Fruit fly (Drosophila melanogaster) whole organism, embryonic: ENCODE results near the gene CG5892.
A peak's percentile ranks its signal among the peaks of the same experiment; 100 is the strongest.

Experiments
- B-H1 ChIP-seq: fragments of 200-800 bp; sonication (Bioruptor generic); IDR thresholded peaks from 3 replicates; pipeline ENCODE4 v1.3.6; 2022; ENCODE audit warnings: missing biosample characterization, missing genetic modification characterization
- CG10267 ChIP-seq: fragments of 200-800 bp; sonication (Bioruptor generic); optimal IDR thresholded peaks from 2 replicates; lab custom pipeline; 2018; ENCODE audit warnings: missing biosample characterization, mild to moderate bottlenecking, missing genetic modification characterization, moderate library complexity
- CG10431 ChIP-seq: fragments of 200-800 bp; sonication (Bioruptor generic); optimal IDR thresholded peaks from 3 replicates; lab custom pipeline; 2018; ENCODE audit warnings: missing biosample characterization, mild to moderate bottlenecking, missing genetic modification characterization
- CG12071 ChIP-seq: fragments of 200-800 bp; sonication (Bioruptor generic); optimal IDR thresholded peaks from 3 replicates; lab custom pipeline; 2018; ENCODE audit warnings: missing biosample characterization, mild to moderate bottlenecking, missing genetic modification characterization
- CG12744 ChIP-seq: fragments of 200-800 bp; sonication (Bioruptor generic); optimal IDR thresholded peaks from 2 replicates; lab custom pipeline; 2016; ENCODE audit warnings: missing biosample characterization, missing genetic modification characterization
- CG12769 ChIP-seq: fragments of 200-800 bp; sonication (Bioruptor generic); optimal IDR thresholded peaks from 2 replicates; lab custom pipeline; 2019; ENCODE audit warnings: missing biosample characterization, mild to moderate bottlenecking, missing genetic modification characterization, moderate library complexity
- CG13424 ChIP-seq: fragments of 200-800 bp; sonication (Bioruptor generic); optimal IDR thresholded peaks from 2 replicates; lab custom pipeline; 2019; ENCODE audit warnings: missing biosample characterization, mild to moderate bottlenecking, missing genetic modification characterization, moderate library complexity
- CG14667 ChIP-seq: fragments of 200-800 bp; sonication (Bioruptor generic); IDR thresholded peaks from 2 replicates; pipeline ENCODE4 v1.3.6; 2022; ENCODE audit warnings: missing biosample characterization, missing genetic modification characterization
- CG14710 ChIP-seq: fragments of 200-800 bp; sonication (Bioruptor generic); optimal IDR thresholded peaks from 3 replicates; lab custom pipeline; 2019; ENCODE audit warnings: missing biosample characterization, mild to moderate bottlenecking, missing genetic modification characterization, moderate library complexity
- CG16863 ChIP-seq: fragments of 200-800 bp; sonication (Bioruptor generic); optimal IDR thresholded peaks from 3 replicates; lab custom pipeline; 2016; ENCODE audit warnings: missing biosample characterization, missing genetic modification characterization
- CG17328 ChIP-seq: fragments of 200-800 bp; sonication (Bioruptor generic); IDR thresholded peaks from 2 replicates; pipeline ENCODE4 v1.3.6; 2022; ENCODE audit warnings: missing biosample characterization, missing genetic modification characterization
- CG1832 ChIP-seq: fragments of 200-800 bp; sonication (Bioruptor generic); optimal IDR thresholded peaks from 2 replicates; lab custom pipeline; 2017; ENCODE audit warnings: missing biosample characterization, mild to moderate bottlenecking, missing genetic modification characterization, inconsistent platforms
- CG2199 ChIP-seq: fragments of 200-800 bp; sonication (Bioruptor generic); IDR thresholded peaks from 3 replicates; pipeline ENCODE4 v1.3.6; 2022; ENCODE audit warnings: missing biosample characterization, missing genetic modification characterization
- CG4404 ChIP-seq: fragments of 200-800 bp; sonication (Bioruptor generic); IDR thresholded peaks from 2 replicates; pipeline ENCODE4 v1.3.6; 2022; ENCODE audit warnings: missing biosample characterization, missing genetic modification characterization
- CG6272 ChIP-seq: fragments of 200-800 bp; sonication (Bioruptor generic); IDR thresholded peaks from 2 replicates; pipeline ENCODE4 v1.3.6; 2022; ENCODE audit warnings: missing biosample characterization, missing genetic modification characterization
- CG6791 ChIP-seq: fragments of 200-800 bp; sonication (Bioruptor generic); IDR thresholded peaks from 3 replicates; pipeline ENCODE4 v1.3.6; 2022; ENCODE audit warnings: missing biosample characterization, missing genetic modification characterization; ENCODE audit not compliant: partially characterized antibody
- CrebB ChIP-seq: fragments of 200-800 bp; sonication (Bioruptor generic); optimal IDR thresholded peaks from 3 replicates; lab custom pipeline; 2018; ENCODE audit warnings: missing biosample characterization, mild to moderate bottlenecking, missing genetic modification characterization
- Dbx ChIP-seq: fragments of 200-800 bp; sonication (Bioruptor generic); IDR thresholded peaks from 3 replicates; pipeline ENCODE4 v1.3.6; 2022; ENCODE audit warnings: missing biosample characterization, missing genetic modification characterization
- Dek ChIP-seq: fragments of 200-800 bp; sonication (Bioruptor generic); optimal IDR thresholded peaks from 3 replicates; lab custom pipeline; 2019; ENCODE audit warnings: missing biosample characterization, mild to moderate bottlenecking, missing genetic modification characterization, moderate library complexity
- E2f2 ChIP-seq: fragments of 200-800 bp; sonication (Bioruptor generic); IDR thresholded peaks from 2 replicates; pipeline ENCODE4 v1.3.6; 2022; ENCODE audit warnings: missing biosample characterization, missing genetic modification characterization
- Elba2 ChIP-seq: fragments of 200-800 bp; sonication (Bioruptor generic); optimal IDR thresholded peaks from 3 replicates; lab custom pipeline; 2016; ENCODE audit warnings: missing biosample characterization, missing genetic modification characterization
- Gsc ChIP-seq: fragments of 200-800 bp; sonication (Bioruptor generic); IDR thresholded peaks from 2 replicates; pipeline ENCODE4 v1.3.6; 2022; ENCODE audit warnings: missing biosample characterization, missing genetic modification characterization
- HHEX ChIP-seq: fragments of 200-800 bp; sonication (Bioruptor generic); optimal IDR thresholded peaks from 3 replicates; lab custom pipeline; 2017; ENCODE audit warnings: missing biosample characterization, mild to moderate bottlenecking, missing genetic modification characterization, missing genetic modification reagents
- HLHmδ ChIP-seq: fragments of 200-800 bp; sonication (Bioruptor generic); optimal IDR thresholded peaks from 2 replicates; lab custom pipeline; 2018; ENCODE audit warnings: missing biosample characterization, mild to moderate bottlenecking, missing genetic modification characterization, moderate library complexity
- Hmr ChIP-seq: fragments of 200-800 bp; sonication (Bioruptor generic); optimal IDR thresholded peaks from 3 replicates; lab custom pipeline; 2017; ENCODE audit warnings: mild to moderate bottlenecking, missing biosample characterization, missing genetic modification reagents, missing genetic modification characterization
- Hr3 ChIP-seq: fragments of 200-800 bp; sonication (Bioruptor generic); optimal IDR thresholded peaks from 3 replicates; lab custom pipeline; 2016; ENCODE audit warnings: missing biosample characterization, missing genetic modification characterization
- Hsf ChIP-seq: fragments of 200-800 bp; sonication (Bioruptor generic); optimal IDR thresholded peaks from 3 replicates; lab custom pipeline; 2016; ENCODE audit warnings: missing biosample characterization, missing genetic modification characterization
- Myb ChIP-seq: fragments of 200-800 bp; sonication (Bioruptor generic); optimal IDR thresholded peaks from 2 replicates; lab custom pipeline; 2016; ENCODE audit warnings: missing biosample characterization, missing genetic modification characterization
- Oaz ChIP-seq: fragments of 200-800 bp; sonication (Bioruptor generic); IDR thresholded peaks from 2 replicates; pipeline ENCODE4 v1.3.6; 2022; ENCODE audit warnings: missing biosample characterization, missing genetic modification characterization
- Six4 ChIP-seq: fragments of 200-800 bp; sonication (Bioruptor generic); optimal IDR thresholded peaks from 2 replicates; lab custom pipeline; 2016; ENCODE audit warnings: missing biosample characterization, missing genetic modification characterization
- Stat92E ChIP-seq, 3 experiments: fragments of >200 bp in 2 of 3; fragments of 200-800 bp in 1 of 3; sonication (Bioruptor generic) in 1 of 3; optimal IDR thresholded peaks; 2 replicates each; lab custom pipeline; 2017 to 2019; ENCODE audit warnings: missing biosample characterization in 3 of 3, missing genetic modification characterization in 3 of 3, mild to moderate bottlenecking in 1 of 3, moderate library complexity in 1 of 3
- cas ChIP-seq: fragments of 200-800 bp; sonication (Bioruptor generic); IDR thresholded peaks from 2 replicates; pipeline ENCODE4 v1.3.6; 2022; ENCODE audit warnings: missing biosample characterization, missing genetic modification characterization
- chif ChIP-seq, 2 experiments: fragments of 200-800 bp; sonication (Bioruptor generic); optimal IDR thresholded peaks; 3 replicates each; lab custom pipeline; 2016; ENCODE audit warnings: missing biosample characterization in 2 of 2, missing genetic modification characterization in 2 of 2
- ci ChIP-seq: fragments of 200-800 bp; sonication (Bioruptor generic); IDR thresholded peaks from 3 replicates; pipeline ENCODE4 v1.3.6; 2022; ENCODE audit warnings: missing biosample characterization, missing genetic modification characterization
- dysf ChIP-seq: fragments of 200-800 bp; sonication (Bioruptor generic); IDR thresholded peaks from 3 replicates; pipeline ENCODE4 v1.3.6; 2022; ENCODE audit warnings: missing biosample characterization, missing genetic modification characterization
- ems ChIP-seq: fragments of 200-800 bp; sonication (Bioruptor generic); optimal IDR thresholded peaks from 3 replicates; lab custom pipeline; 2016; ENCODE audit warnings: missing biosample characterization, missing genetic modification characterization
- eve ChIP-seq, 2 experiments: fragments of >200 bp; optimal IDR thresholded peaks; 2 replicates each; lab custom pipeline; 2017; ENCODE audit warnings: missing biosample characterization in 2 of 2, missing genetic modification characterization in 2 of 2
- gcm2 ChIP-seq: fragments of 200-800 bp; sonication (Bioruptor generic); optimal IDR thresholded peaks from 2 replicates; lab custom pipeline; 2016; ENCODE audit warnings: missing biosample characterization, missing genetic modification characterization
- h ChIP-seq: fragments of >200 bp; optimal IDR thresholded peaks from 2 replicates; lab custom pipeline; 2017
- jigr1 ChIP-seq: fragments of 200-800 bp; sonication (Bioruptor generic); IDR thresholded peaks from 3 replicates; pipeline ENCODE4 v1.3.6; 2022; ENCODE audit warnings: missing biosample characterization, missing genetic modification characterization
- lbe ChIP-seq: fragments of 200-800 bp; sonication (Bioruptor generic); optimal IDR thresholded peaks from 2 replicates; lab custom pipeline; 2016; ENCODE audit warnings: missing biosample characterization, mild to moderate bottlenecking, missing genetic modification characterization
- luna ChIP-seq: fragments of 200-800 bp; sonication (Bioruptor generic); optimal IDR thresholded peaks from 2 replicates; lab custom pipeline; 2016; ENCODE audit warnings: missing biosample characterization, missing genetic modification characterization
- mam ChIP-seq: fragments of 200-800 bp; sonication (Bioruptor generic); optimal IDR thresholded peaks from 3 replicates; lab custom pipeline; 2016; ENCODE audit warnings: missing biosample characterization, missing genetic modification characterization
- mirr ChIP-seq: fragments of 200-800 bp; sonication (Bioruptor generic); optimal IDR thresholded peaks from 3 replicates; lab custom pipeline; 2018; ENCODE audit warnings: missing biosample characterization, mild to moderate bottlenecking, missing genetic modification characterization
- org-1 ChIP-seq: fragments of 200-800 bp; sonication (Bioruptor generic); optimal IDR thresholded peaks from 2 replicates; lab custom pipeline; 2017; ENCODE audit warnings: missing biosample characterization, missing genetic modification characterization
- pho ChIP-seq: fragments of 200-800 bp; sonication (Bioruptor generic); optimal IDR thresholded peaks from 2 replicates; lab custom pipeline; 2016; ENCODE audit warnings: missing biosample characterization, missing genetic modification characterization
- sima ChIP-seq: fragments of 200-800 bp; sonication (Bioruptor generic); optimal IDR thresholded peaks from 2 replicates; lab custom pipeline; 2016; ENCODE audit warnings: missing biosample characterization, missing genetic modification characterization
- sisA ChIP-seq: fragments of 200-800 bp; sonication (Bioruptor generic); IDR thresholded peaks from 2 replicates; pipeline ENCODE4 v1.3.6; 2022; ENCODE audit warnings: missing biosample characterization, missing genetic modification characterization
- sqz ChIP-seq: fragments of 200-800 bp; sonication (Bioruptor generic); optimal IDR thresholded peaks from 3 replicates; lab custom pipeline; 2018; ENCODE audit warnings: missing biosample characterization, mild to moderate bottlenecking, missing genetic modification characterization
- sr ChIP-seq: fragments of 200-800 bp; sonication (Bioruptor generic); IDR thresholded peaks from 3 replicates; pipeline ENCODE4 v1.3.6; 2022; ENCODE audit warnings: missing biosample characterization, missing genetic modification characterization
- stwl ChIP-seq: fragments of 200-800 bp; sonication (Bioruptor generic); optimal IDR thresholded peaks from 3 replicates; lab custom pipeline; 2018; ENCODE audit warnings: missing biosample characterization, mild to moderate bottlenecking, missing genetic modification characterization, moderate library complexity
- wor ChIP-seq: fragments of 200-800 bp; sonication (Bioruptor generic); IDR thresholded peaks from 2 replicates; pipeline ENCODE4 v1.3.6; 2022; ENCODE audit warnings: missing biosample characterization, missing genetic modification characterization

CG5892 gene

dm6 chr3R:21199953-21200368 lies 42.5 kb upstream of the CG5892 start (continued):
- TF ChIP-seq h (lab: Kevin White, UChicago) (no peak), CG17328 (GFP tag; lab: Robert Waterston, UW) (peak; percentile 39; the same call in 1 of the 2 replicates), ems (no peak), CG10267 (tag; lab: Kevin White, UChicago) (peak; percentile 4), Six4 (peak; percentile 15), CG10431 (GFP tag; lab: Kevin White, UChicago) (no peak), CG1832 (GFP tag; lab: Kevin White, UChicago) (no peak), pho (GFP tag; lab: Kevin White, UChicago) (no peak), jigr1 (GFP tag; lab: Robert Waterston, UW) (no peak), sima (GFP tag; lab: Kevin White, UChicago) (no peak), Dbx (no peak), gcm2 (GFP tag; lab: Kevin White, UChicago) (no peak), chif (GFP tag; optimal IDR thresholded peaks at IDR 0.05; lab: Kevin White, UChicago) (peak; percentile 21 to 30), Hmr (GFP tag; lab: Kevin White, UChicago) (no peak), CG12071 (GFP tag; lab: Kevin White, UChicago) (no peak), CG14667 (GFP tag; lab: Robert Waterston, UW) (no peak), Myb (no peak), Stat92E (GFP tag; optimal IDR thresholded peaks at IDR 0.05; lab: Kevin White, UChicago) (no peak), mirr (no peak), HHEX (GFP tag; lab: Kevin White, UChicago) (no peak), CG4404 (GFP tag; lab: Robert Waterston, UW) (no peak), lbe (GFP tag; lab: Kevin White, UChicago) (no peak), sr (no peak), sqz (GFP tag; lab: Kevin White, UChicago) (no peak), Hr3 (GFP tag; lab: Kevin White, UChicago) (peak; percentile 1), Hsf (GFP tag; lab: Kevin White, UChicago) (peak; percentile 45), CG2199 (GFP tag; lab: Robert Waterston, UW) (0 out of 3 replicates have a peak, but pooled peaks have one; percentile 62), Gsc (no peak), CG16863 (peak; percentile 11), CG6791 (GFP tag; lab: Robert Waterston, UW) (no peak), cas (no peak), luna (GFP tag; lab: Kevin White, UChicago) (no peak), HLHmδ (GFP tag; lab: Kevin White, UChicago) (no peak), stwl (tag; lab: Kevin White, UChicago) (no peak), Dek (tag; lab: Kevin White, UChicago) (no peak), org-1 (no peak), CrebB (tag; lab: Kevin White, UChicago) (no peak), mam (GFP tag; lab: Kevin White, UChicago) (no peak), CG14710 (tag; lab: Kevin White, UChicago) (peak; percentile 10), CG6272 (GFP tag; lab: Robert Waterston, UW) (no peak), Elba2 (GFP tag; lab: Kevin White, UChicago) (no peak), CG12769 (tag; lab: Kevin White, UChicago) (no peak), E2f2 (GFP tag; lab: Robert Waterston, UW) (peak; percentile 6; the same call in 1 of the 2 replicates), dysf (GFP tag; lab: Robert Waterston, UW) (0 out of 3 replicates have a peak, but pooled peaks have one; percentile 6), sisA (peak; percentile 28; the same call in 1 of the 2 replicates), eve (GFP tag; optimal IDR thresholded peaks at IDR 0.05; lab: Kevin White, UChicago) (no peak), ci (no peak), B-H1 (GFP tag; lab: Robert Waterston, UW) (no peak; the same call in 2 of the 3 replicates), CG12744 (GFP tag; lab: Kevin White, UChicago) (no peak), Oaz (GFP tag; lab: Robert Waterston, UW) (no peak), wor (GFP tag; lab: Robert Waterston, UW) (0 out of 2 replicates have a peak, but pooled peaks have one; percentile 18), CG13424 (tag; lab: Kevin White, UChicago) (peak; percentile 36)
